Fruit fly (Drosophila melanogaster) whole organism, embryonic: ENCODE measurements around the gene fwe.
A peak's percentile ranks its signal among the peaks of the same experiment; 100 is the strongest.

Source experiments
- Adf1 ChIP-seq: fragments of 200-800 bp; sonication (Bioruptor generic); IDR thresholded peaks from 2 replicates; pipeline ENCODE4 v1.3.6; 2022; ENCODE audit warnings: missing biosample characterization, missing genetic modification characterization
- CG12299 ChIP-seq: fragments of 200-800 bp; sonication (Bioruptor generic); optimal IDR thresholded peaks from 2 replicates; lab custom pipeline; 2018; ENCODE audit warnings: missing biosample characterization, mild to moderate bottlenecking, missing genetic modification characterization
- CG13424 ChIP-seq: fragments of 200-800 bp; sonication (Bioruptor generic); optimal IDR thresholded peaks from 2 replicates; lab custom pipeline; 2019; ENCODE audit warnings: missing biosample characterization, mild to moderate bottlenecking, missing genetic modification characterization, moderate library complexity
- CG13624 ChIP-seq: fragments of 200-800 bp; sonication (Bioruptor generic); optimal IDR thresholded peaks from 2 replicates; lab custom pipeline; 2016; ENCODE audit warnings: missing biosample characterization, missing genetic modification characterization
- CG13775 ChIP-seq: fragments of 200-800 bp; sonication (Bioruptor generic); optimal IDR thresholded peaks from 3 replicates; lab custom pipeline; 2017; ENCODE audit warnings: missing biosample characterization, mild to moderate bottlenecking, missing genetic modification characterization
- CG13894 ChIP-seq: fragments of 200-800 bp; sonication (Bioruptor generic); optimal IDR thresholded peaks from 3 replicates; lab custom pipeline; 2018; ENCODE audit warnings: missing biosample characterization, mild to moderate bottlenecking, missing genetic modification characterization, moderate library complexity
- CG14050 ChIP-seq: fragments of 200-800 bp; sonication (Bioruptor generic); IDR thresholded peaks from 3 replicates; pipeline ENCODE4 v1.3.6; 2022; ENCODE audit warnings: missing biosample characterization, missing genetic modification characterization
- CG14441 ChIP-seq: fragments of 200-800 bp; sonication (Bioruptor generic); IDR thresholded peaks from 2 replicates; pipeline ENCODE4 v1.3.6; 2022; ENCODE audit warnings: missing biosample characterization, missing genetic modification characterization
- CG15479 ChIP-seq: fragments of 200-800 bp; sonication (Bioruptor generic); optimal IDR thresholded peaks from 3 replicates; lab custom pipeline; 2019; ENCODE audit warnings: missing biosample characterization, mild to moderate bottlenecking, missing genetic modification characterization, moderate library complexity
- CG1603 ChIP-seq: fragments of 200-800 bp; sonication (Bioruptor generic); optimal IDR thresholded peaks from 2 replicates; lab custom pipeline; 2019; ENCODE audit warnings: missing biosample characterization, mild to moderate bottlenecking, missing genetic modification characterization, moderate library complexity
- CG17385 ChIP-seq: fragments of 200-800 bp; sonication (Bioruptor generic); optimal IDR thresholded peaks from 3 replicates; lab custom pipeline; 2018; ENCODE audit warnings: missing biosample characterization, mild to moderate bottlenecking, missing genetic modification characterization
- CG17802 ChIP-seq: fragments of 200-800 bp; sonication (Bioruptor generic); optimal IDR thresholded peaks from 2 replicates; lab custom pipeline; 2018; ENCODE audit warnings: missing biosample characterization, mild to moderate bottlenecking, missing genetic modification characterization, moderate library complexity
- CG1792 ChIP-seq: fragments of 200-800 bp; sonication (Bioruptor generic); optimal IDR thresholded peaks from 2 replicates; lab custom pipeline; 2016; ENCODE audit warnings: missing biosample characterization, missing genetic modification characterization
- CG2116 ChIP-seq: fragments of 200-800 bp; sonication (Bioruptor generic); optimal IDR thresholded peaks from 3 replicates; lab custom pipeline; 2018; ENCODE audit warnings: missing biosample characterization, mild to moderate bottlenecking, missing genetic modification characterization
- CG2120 ChIP-seq: fragments of 200-800 bp; sonication (Bioruptor generic); optimal IDR thresholded peaks from 3 replicates; lab custom pipeline; 2016; ENCODE audit warnings: missing biosample characterization, missing genetic modification characterization
- CG3065 ChIP-seq: fragments of 200-800 bp; sonication (Bioruptor generic); optimal IDR thresholded peaks from 2 replicates; lab custom pipeline; 2016; ENCODE audit warnings: missing biosample characterization, missing genetic modification characterization
- CG31365 ChIP-seq: fragments of 200-800 bp; sonication (Bioruptor generic); optimal IDR thresholded peaks from 2 replicates; lab custom pipeline; 2018; ENCODE audit warnings: missing biosample characterization, mild to moderate bottlenecking, missing genetic modification characterization
- CG3995 ChIP-seq: fragments of 200-800 bp; sonication (Bioruptor generic); optimal IDR thresholded peaks from 3 replicates; lab custom pipeline; 2016; ENCODE audit warnings: missing biosample characterization, missing genetic modification characterization
- CG6254 ChIP-seq: fragments of 200-800 bp; sonication (Bioruptor generic); optimal IDR thresholded peaks from 3 replicates; lab custom pipeline; 2017; ENCODE audit warnings: mild to moderate bottlenecking, missing biosample characterization, missing genetic modification reagents, missing genetic modification characterization
- CG7745 ChIP-seq: fragments of 200-800 bp; sonication (Bioruptor generic); optimal IDR thresholded peaks from 2 replicates; lab custom pipeline; 2018; ENCODE audit warnings: missing biosample characterization, mild to moderate bottlenecking, missing genetic modification characterization, moderate library complexity
- CG8478 ChIP-seq: fragments of >200 bp; optimal IDR thresholded peaks from 2 replicates; lab custom pipeline; 2018
- CG9797 ChIP-seq: fragments of 200-800 bp; sonication (Bioruptor generic); optimal IDR thresholded peaks from 3 replicates; lab custom pipeline; 2018; ENCODE audit warnings: missing biosample characterization, mild to moderate bottlenecking, missing genetic modification characterization
- CTCF ChIP-seq: fragments of 200-800 bp; sonication (Bioruptor generic); optimal IDR thresholded peaks from 2 replicates; lab custom pipeline; 2017; ENCODE audit warnings: missing biosample characterization, mild to moderate bottlenecking, missing genetic modification characterization, moderate library complexity
- D19B ChIP-seq: fragments of 200-800 bp; sonication (Bioruptor generic); optimal IDR thresholded peaks from 2 replicates; lab custom pipeline; 2017; ENCODE audit warnings: missing biosample characterization, mild to moderate bottlenecking, missing genetic modification characterization
- Ets65A ChIP-seq: fragments of 200-800 bp; sonication (Bioruptor generic); peaks from one replicate; lab custom pipeline; 2016; ENCODE audit warnings: missing biosample characterization, missing genetic modification characterization
- Med ChIP-seq: fragments of 200-800 bp; sonication (Bioruptor generic); peaks from one replicate; lab custom pipeline; 2016; ENCODE audit warnings: missing biosample characterization, missing genetic modification characterization, mild to moderate bottlenecking, inconsistent platforms, moderate library complexity
- Neu2 ChIP-seq: fragments of 200-800 bp; sonication (Bioruptor generic); optimal IDR thresholded peaks from 3 replicates; lab custom pipeline; 2016; ENCODE audit warnings: missing biosample characterization, missing genetic modification characterization, borderline replicate concordance
- Ptx1 ChIP-seq: fragments of 200-800 bp; sonication (Bioruptor generic); IDR thresholded peaks from 2 replicates; pipeline ENCODE4 v1.3.6; 2022; ENCODE audit warnings: missing biosample characterization, missing genetic modification characterization
- Rfx ChIP-seq: fragments of 200-800 bp; sonication (Bioruptor generic); IDR thresholded peaks from 2 replicates; pipeline ENCODE4 v1.3.6; 2022; ENCODE audit warnings: missing biosample characterization, missing genetic modification characterization
- Side ChIP-seq: fragments of 200-800 bp; sonication (Bioruptor generic); optimal IDR thresholded peaks from 2 replicates; lab custom pipeline; 2016; ENCODE audit warnings: missing biosample characterization, missing genetic modification characterization
- Sin3A ChIP-seq: fragments of >200 bp; optimal IDR thresholded peaks from 2 replicates; lab custom pipeline; 2018
- bsh ChIP-seq, 2 experiments: fragments of 200-800 bp; sonication (Bioruptor generic); optimal IDR thresholded peaks; 2 replicates each; lab custom pipeline; 2017 to 2018; ENCODE audit warnings: mild to moderate bottlenecking in 2 of 2, missing biosample characterization in 2 of 2, missing genetic modification characterization in 2 of 2, moderate library complexity in 1 of 2
- crol ChIP-seq: fragments of 200-800 bp; sonication (Bioruptor generic); IDR thresholded peaks from 2 replicates; pipeline ENCODE4 v1.3.6; 2022; ENCODE audit warnings: missing biosample characterization, missing genetic modification characterization
- crp ChIP-seq, 2 experiments: fragments of 200-800 bp; sonication (Bioruptor generic); optimal IDR thresholded peaks; 2 replicates in 1 of 2; 3 replicates in 1 of 2; lab custom pipeline; 2017; ENCODE audit warnings: missing biosample characterization in 2 of 2, missing genetic modification characterization in 2 of 2, mild to moderate bottlenecking in 1 of 2, moderate library complexity in 1 of 2
- da ChIP-seq: fragments of 200-800 bp; sonication (Bioruptor generic); optimal IDR thresholded peaks from 2 replicates; lab custom pipeline; 2016; ENCODE audit warnings: missing biosample characterization, missing genetic modification characterization
- fu2 ChIP-seq: fragments of 200-800 bp; sonication (Bioruptor generic); optimal IDR thresholded peaks from 2 replicates; lab custom pipeline; 2016; ENCODE audit warnings: missing biosample characterization, missing genetic modification characterization
- gcm2 ChIP-seq: fragments of 200-800 bp; sonication (Bioruptor generic); optimal IDR thresholded peaks from 2 replicates; lab custom pipeline; 2016; ENCODE audit warnings: missing biosample characterization, missing genetic modification characterization
- grn ChIP-seq: fragments of 200-800 bp; sonication (Bioruptor generic); optimal IDR thresholded peaks from 3 replicates; lab custom pipeline; 2017; ENCODE audit warnings: missing biosample characterization, missing genetic modification characterization
- hbn ChIP-seq: fragments of 200-800 bp; sonication (Bioruptor generic); IDR thresholded peaks from 2 replicates; pipeline ENCODE4 v1.3.6; 2022; ENCODE audit warnings: missing biosample characterization, missing genetic modification characterization; ENCODE audit not compliant: partially characterized antibody
- ind ChIP-seq: fragments of 200-800 bp; sonication (Bioruptor generic); optimal IDR thresholded peaks from 3 replicates; lab custom pipeline; 2016; ENCODE audit warnings: missing biosample characterization, missing genetic modification characterization
- lab ChIP-seq: fragments of 200-800 bp; sonication (Bioruptor generic); optimal IDR thresholded peaks from 3 replicates; lab custom pipeline; 2017; ENCODE audit warnings: missing biosample characterization, missing genetic modification characterization, mild to moderate bottlenecking, moderate library complexity, missing genetic modification reagents
- lbe ChIP-seq: fragments of 200-800 bp; sonication (Bioruptor generic); optimal IDR thresholded peaks from 2 replicates; lab custom pipeline; 2016; ENCODE audit warnings: missing biosample characterization, mild to moderate bottlenecking, missing genetic modification characterization
- nerfin-2 ChIP-seq: fragments of 200-800 bp; sonication (Bioruptor generic); IDR thresholded peaks from 2 replicates; pipeline ENCODE4 v1.3.6; 2022; ENCODE audit warnings: missing biosample characterization, missing genetic modification characterization; ENCODE audit not compliant: partially characterized antibody
- repo ChIP-seq: fragments of 200-800 bp; sonication (Bioruptor generic); optimal IDR thresholded peaks from 2 replicates; lab custom pipeline; 2016; ENCODE audit warnings: missing biosample characterization, missing genetic modification characterization
- sc ChIP-seq, 3 experiments: fragments of >200 bp in 2 of 3; fragments of 200-800 bp in 1 of 3; sonication (Bioruptor generic) in 1 of 3; optimal IDR thresholded peaks; 2 replicates in 2 of 3; 3 replicates in 1 of 3; lab custom pipeline; 2017; ENCODE audit warnings: mild to moderate bottlenecking in 1 of 3, missing biosample characterization in 1 of 3, missing genetic modification characterization in 1 of 3, missing genetic modification reagents in 1 of 3
- shn ChIP-seq: fragments of 200-800 bp; sonication (Bioruptor generic); optimal IDR thresholded peaks from 3 replicates; lab custom pipeline; 2016; ENCODE audit warnings: missing biosample characterization, missing genetic modification characterization
- sna ChIP-seq: fragments of 200-800 bp; sonication (Bioruptor generic); IDR thresholded peaks from 2 replicates; pipeline ENCODE4 v1.3.6; 2022; ENCODE audit warnings: missing biosample characterization, missing genetic modification characterization; ENCODE audit not compliant: partially characterized antibody
- sr ChIP-seq: fragments of 200-800 bp; sonication (Bioruptor generic); IDR thresholded peaks from 3 replicates; pipeline ENCODE4 v1.3.6; 2022; ENCODE audit warnings: missing biosample characterization, missing genetic modification characterization
- wor ChIP-seq: fragments of 200-800 bp; sonication (Bioruptor generic); IDR thresholded peaks from 2 replicates; pipeline ENCODE4 v1.3.6; 2022; ENCODE audit warnings: missing biosample characterization, missing genetic modification characterization
- zf30C ChIP-seq: fragments of 200-800 bp; sonication (Bioruptor generic); optimal IDR thresholded peaks from 3 replicates; lab custom pipeline; 2018; ENCODE audit warnings: missing biosample characterization, mild to moderate bottlenecking, missing genetic modification characterization

The fwe gene

DNA sequence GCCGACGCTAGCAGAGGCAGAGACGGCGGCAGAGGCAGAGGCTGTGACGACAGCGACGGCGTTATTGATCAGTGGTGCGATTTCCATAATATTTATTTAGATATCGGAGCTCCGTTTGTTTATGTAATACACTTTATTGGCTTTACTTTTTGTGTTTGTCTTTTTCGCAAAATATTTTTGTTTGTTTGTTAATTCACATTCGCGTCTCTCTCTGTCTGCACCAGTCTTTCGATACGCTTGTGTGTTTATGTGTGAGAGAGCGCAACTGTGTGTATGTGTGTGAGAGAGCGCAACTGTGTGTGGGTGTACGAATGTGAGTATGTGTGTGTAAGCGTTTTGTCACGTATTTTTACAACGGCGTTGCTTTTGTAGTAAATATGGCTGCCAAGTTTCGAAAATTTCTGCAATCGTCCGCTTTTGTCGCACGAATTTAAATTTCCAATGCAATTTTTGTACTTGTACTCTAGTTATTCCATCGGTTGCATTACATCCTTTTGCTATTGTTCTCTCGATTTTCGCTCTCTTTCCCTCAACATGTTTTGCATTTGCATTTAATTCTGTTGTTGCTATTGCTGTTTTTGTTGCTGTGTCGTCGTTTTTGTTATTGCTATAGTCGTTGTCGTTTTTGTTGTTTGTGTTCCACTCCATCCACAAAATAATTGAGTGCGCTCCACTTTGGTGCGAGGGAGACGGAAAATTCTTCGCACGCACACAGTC is 9.4 kb upstream of the fwe start (continued):
- TF ChIP-seq repo (no peak), crp (GFP tag; optimal IDR thresholded peaks at IDR 0.05; lab: Kevin White, UChicago) (no peak), CG3065 (GFP tag; lab: Kevin White, UChicago) (no peak), crol (GFP tag; lab: Robert Waterston, UW) (no peak), nerfin-2 (GFP tag; lab: Robert Waterston, UW) (no peak), shn (GFP tag; lab: Kevin White, UChicago) (no peak), gcm2 (GFP tag; lab: Kevin White, UChicago) (peak; percentile 3), CG1792 (GFP tag; lab: Kevin White, UChicago) (peak; percentile 10), CG13894 (tag; lab: Kevin White, UChicago) (no peak), CG9797 (GFP tag; lab: Kevin White, UChicago) (no peak), D19B (GFP tag; lab: Kevin White, UChicago) (no peak), Ets65A (GFP tag; lab: Kevin White, UChicago) (no peak), zf30C (GFP tag; lab: Kevin White, UChicago) (no peak), CG13624 (GFP tag; lab: Kevin White, UChicago) (no peak), sc (optimal IDR thresholded peaks at IDR 0.05; lab: Kevin White, UChicago) (no peak), sc (GFP tag; optimal IDR thresholded peaks at IDR 0.05; lab: Kevin White, UChicago) (no peak), CG17385 (GFP tag; lab: Kevin White, UChicago) (no peak), Rfx (GFP tag; lab: Robert Waterston, UW) (peak; percentile 37; the same call in 1 of the 2 replicates), grn (GFP tag; lab: Kevin White, UChicago) (peak; percentile 35), ind (GFP tag; lab: Kevin White, UChicago) (no peak), CG7745 (tag; lab: Kevin White, UChicago) (no peak), hbn (GFP tag; lab: Robert Waterston, UW) (no peak), wor (GFP tag; lab: Robert Waterston, UW) (no peak), CG12299 (peak; percentile 43), CTCF (GFP tag; lab: Kevin White, UChicago) (no peak), Adf1 (peak; percentile 98), Neu2 (GFP tag; lab: Kevin White, UChicago) (no peak), Sin3A (no peak), CG13775 (GFP tag; lab: Kevin White, UChicago) (no peak), CG31365 (tag; lab: Kevin White, UChicago) (no peak), CG2120 (GFP tag; lab: Kevin White, UChicago) (peak; percentile 29), CG15479 (GFP tag; lab: Kevin White, UChicago) (peak; percentile 95), bsh (GFP tag; optimal IDR thresholded peaks at IDR 0.05; lab: Kevin White, UChicago) (peak in 1 of 2 experiments; percentile 22), fu2 (GFP tag; lab: Kevin White, UChicago) (no peak), CG13424 (tag; lab: Kevin White, UChicago) (no peak), CG17802 (tag; lab: Kevin White, UChicago) (no peak), sna (GFP tag; lab: Robert Waterston, UW) (no peak), CG8478 (lab: Kevin White, UChicago) (peak; percentile 89), lab (GFP tag; lab: Kevin White, UChicago) (peak; percentile 62), CG6254 (GFP tag; lab: Kevin White, UChicago) (peak; percentile 21), CG14050 (no peak), Ptx1 (GFP tag; lab: Robert Waterston, UW) (no peak), CG2116 (GFP tag; lab: Kevin White, UChicago) (peak; percentile 4), lbe (GFP tag; lab: Kevin White, UChicago) (peak; percentile 73), CG3995 (GFP tag; lab: Kevin White, UChicago) (no peak), sr (GFP tag; lab: Robert Waterston, UW) (peak; percentile 85), Side (GFP tag; lab: Kevin White, UChicago) (peak; percentile 8), Med (GFP tag; lab: Kevin White, UChicago) (peak; percentile 69), CG1603 (tag; lab: Kevin White, UChicago) (no peak), da (GFP tag; lab: Kevin White, UChicago) (no peak), CG14441 (GFP tag; lab: Robert Waterston, UW) (peak; percentile 19; the same call in 1 of the 2 replicates)
